Fruit fly (Drosophila melanogaster): Measurements from ENCODE around the gene CG8664.

Gene CG8664

dm6 chrX:17301705-17302104 is 19.2 kb upstream of the CG8664 start, which contains the start of gene Fim (continued):
- TF ChIP-seq sisA (GFP tag; IDR thresholded peaks at IDR 0.05): no peak
- no peak for TF ChIP-seq CG6175 (GFP tag; IDR thresholded peaks at IDR 0.05)
- TF ChIP-seq CG18476 (GFP tag; optimal IDR thresholded peaks at IDR 0.05): no peak
- no peak for TF ChIP-seq dpn (GFP tag; optimal IDR thresholded peaks at IDR 0.05)
- TF ChIP-seq jing (GFP tag; optimal IDR thresholded peaks at IDR 0.05): no peak
- no peak for TF ChIP-seq CG5180 (GFP tag; optimal IDR thresholded peaks at IDR 0.05)
- no peak for TF ChIP-seq NfI (GFP tag; optimal IDR thresholded peaks at IDR 0.05)
- no peak for TF ChIP-seq CG1792 (GFP tag; optimal IDR thresholded peaks at IDR 0.05)
- TF ChIP-seq lbe (GFP tag; optimal IDR thresholded peaks at IDR 0.05): no peak
- TF ChIP-seq CG11398 (GFP tag; optimal IDR thresholded peaks at IDR 0.05): no peak
- no peak for TF ChIP-seq CG9932 (GFP tag; IDR thresholded peaks at IDR 0.05)
- no peak for TF ChIP-seq ash1 (GFP tag; optimal IDR thresholded peaks at IDR 0.05)
- no peak for TF ChIP-seq CG4854 (GFP tag; optimal IDR thresholded peaks at IDR 0.05)
- no peak for TF ChIP-seq CG10321 (GFP tag; IDR thresholded peaks at IDR 0.05)
- no peak for TF ChIP-seq CG2712 (tag; optimal IDR thresholded peaks at IDR 0.05)
- TF ChIP-seq CG30431 (GFP tag; optimal IDR thresholded peaks at IDR 0.05): no peak
- TF ChIP-seq sna (GFP tag; IDR thresholded peaks at IDR 0.05; ENCODE audit: partially characterized antibody): no peak
- TF ChIP-seq CG43689 (GFP tag; IDR thresholded peaks at IDR 0.05): no peak
- TF ChIP-seq CG12299 (tag; optimal IDR thresholded peaks at IDR 0.05): peak; percentile 33
- TF ChIP-seq Oli (tag; optimal IDR thresholded peaks at IDR 0.05): no peak
- TF ChIP-seq sc (optimal IDR thresholded peaks at IDR 0.05): no peak
- TF ChIP-seq sc (GFP tag; optimal IDR thresholded peaks at IDR 0.05): no peak
- no peak for TF ChIP-seq CG7556 (GFP tag; optimal IDR thresholded peaks at IDR 0.05)
- no peak for TF ChIP-seq Hr78 (GFP tag; optimal IDR thresholded peaks at IDR 0.05)
- TF ChIP-seq pzg (GFP tag; optimal IDR thresholded peaks at IDR 0.05): peak; percentile 9
- TF ChIP-seq CG4328 (GFP tag; optimal IDR thresholded peaks at IDR 0.05): no peak
- TF ChIP-seq ap (GFP tag; IDR thresholded peaks at IDR 0.05): no peak
- no peak for TF ChIP-seq CG11723 (GFP tag; optimal IDR thresholded peaks at IDR 0.05)
- TF ChIP-seq CG31224 (GFP tag; IDR thresholded peaks at IDR 0.05): no peak
- TF ChIP-seq CG18764 (GFP tag; optimal IDR thresholded peaks at IDR 0.05): no peak
- no peak for TF ChIP-seq ara (GFP tag; IDR thresholded peaks at IDR 0.05)
- TF ChIP-seq unpg (GFP tag; optimal IDR thresholded peaks at IDR 0.05): no peak
- TF ChIP-seq unc-4 (GFP tag; IDR thresholded peaks at IDR 0.05; ENCODE audit: partially characterized antibody): no peak
- no peak for TF ChIP-seq CG17612 (GFP tag; IDR thresholded peaks at IDR 0.05)
- TF ChIP-seq CG8290 (GFP tag; optimal IDR thresholded peaks at IDR 0.05): no peak
- TF ChIP-seq CG8290 (tag; optimal IDR thresholded peaks at IDR 0.05): peak in 1 of 2 experiments; percentile 31
- TF ChIP-seq odd (GFP tag; optimal IDR thresholded peaks at IDR 0.05): no peak
- no peak for TF ChIP-seq CG2889 (GFP tag; IDR thresholded peaks at IDR 0.05)
- no peak for TF ChIP-seq E2f2 (GFP tag; IDR thresholded peaks at IDR 0.05)
- no peak for TF ChIP-seq CG12942 (GFP tag; optimal IDR thresholded peaks at IDR 0.05)
- no peak for TF ChIP-seq Ptx1 (GFP tag; IDR thresholded peaks at IDR 0.05)
- no peak for TF ChIP-seq Mrtf (GFP tag; IDR thresholded peaks at IDR 0.05)
- TF ChIP-seq org-1 (GFP tag; optimal IDR thresholded peaks at IDR 0.05): no peak
- TF ChIP-seq bab2 (GFP tag; optimal IDR thresholded peaks at IDR 0.05): no peak
- TF ChIP-seq CG2129 (GFP tag; IDR thresholded peaks at IDR 0.05; ENCODE audit: partially characterized antibody): no peak
- TF ChIP-seq pum (GFP tag; optimal IDR thresholded peaks at IDR 0.05): no peak
- peak; percentile 20 for TF ChIP-seq CG17385 (GFP tag; optimal IDR thresholded peaks at IDR 0.05)
- no peak for TF ChIP-seq MTF-1 (GFP tag; optimal IDR thresholded peaks at IDR 0.05; ENCODE audit: borderline replicate concordance)
- no peak for TF ChIP-seq CG4282 (GFP tag; optimal IDR thresholded peaks at IDR 0.05)
- TF ChIP-seq onecut (GFP tag; IDR thresholded peaks at IDR 0.05): no peak
- TF ChIP-seq disco-r (GFP tag; optimal IDR thresholded peaks at IDR 0.05): no peak
- TF ChIP-seq Hey (tag; optimal IDR thresholded peaks at IDR 0.05): no peak
- no peak for TF ChIP-seq twi (tag; optimal IDR thresholded peaks at IDR 0.05)
